Fruit fly (Drosophila melanogaster) whole organism, embryonic: Measurements from ENCODE around the gene wus.

ENCODE experiments used
- Asciz ChIP-seq: fragments of 200-800 bp; sonication (Bioruptor generic); optimal IDR thresholded peaks from 2 replicates; lab custom pipeline; 2017; ENCODE audit warnings: missing biosample characterization, mild to moderate bottlenecking, missing genetic modification characterization, missing genetic modification reagents
- B-H1 ChIP-seq: fragments of 200-800 bp; sonication (Bioruptor generic); IDR thresholded peaks from 3 replicates; pipeline ENCODE4 v1.3.6; 2022; ENCODE audit warnings: missing biosample characterization, missing genetic modification characterization
- Blimp-1 ChIP-seq: fragments of 200-800 bp; sonication (Bioruptor generic); optimal IDR thresholded peaks from 3 replicates; lab custom pipeline; 2018; ENCODE audit warnings: missing biosample characterization, missing genetic modification characterization, mild to moderate bottlenecking, moderate library complexity, missing genetic modification reagents
- CG11696 ChIP-seq: fragments of 200-800 bp; sonication (Bioruptor generic); IDR thresholded peaks from 2 replicates; pipeline ENCODE4 v1.3.6; 2022; ENCODE audit warnings: missing biosample characterization, missing genetic modification characterization
- CG14050 ChIP-seq: fragments of 200-800 bp; sonication (Bioruptor generic); IDR thresholded peaks from 3 replicates; pipeline ENCODE4 v1.3.6; 2022; ENCODE audit warnings: missing biosample characterization, missing genetic modification characterization
- CG14441 ChIP-seq: fragments of 200-800 bp; sonication (Bioruptor generic); IDR thresholded peaks from 2 replicates; pipeline ENCODE4 v1.3.6; 2022; ENCODE audit warnings: missing biosample characterization, missing genetic modification characterization
- CG14667 ChIP-seq: fragments of 200-800 bp; sonication (Bioruptor generic); IDR thresholded peaks from 2 replicates; pipeline ENCODE4 v1.3.6; 2022; ENCODE audit warnings: missing biosample characterization, missing genetic modification characterization
- CG15696 ChIP-seq: fragments of 200-800 bp; sonication (Bioruptor generic); optimal IDR thresholded peaks from 2 replicates; lab custom pipeline; 2019; ENCODE audit warnings: missing biosample characterization, mild to moderate bottlenecking, missing genetic modification characterization, moderate library complexity
- CG16863 ChIP-seq: fragments of 200-800 bp; sonication (Bioruptor generic); optimal IDR thresholded peaks from 3 replicates; lab custom pipeline; 2016; ENCODE audit warnings: missing biosample characterization, missing genetic modification characterization
- CG18262 ChIP-seq: fragments of 200-800 bp; optimal IDR thresholded peaks from 3 replicates; lab custom pipeline; 2019; ENCODE audit warnings: missing biosample characterization, mild to moderate bottlenecking, missing genetic modification characterization, moderate library complexity
- CG18764 ChIP-seq: fragments of 200-800 bp; sonication (Bioruptor generic); optimal IDR thresholded peaks from 3 replicates; lab custom pipeline; 2016; ENCODE audit warnings: missing biosample characterization, missing genetic modification characterization
- CG2116 ChIP-seq: fragments of 200-800 bp; sonication (Bioruptor generic); optimal IDR thresholded peaks from 3 replicates; lab custom pipeline; 2018; ENCODE audit warnings: missing biosample characterization, mild to moderate bottlenecking, missing genetic modification characterization
- CG30431 ChIP-seq: fragments of 200-800 bp; sonication (Bioruptor generic); optimal IDR thresholded peaks from 2 replicates; lab custom pipeline; 2017; ENCODE audit warnings: missing biosample characterization, missing genetic modification characterization
- CG32532 ChIP-seq: fragments of 200-800 bp; sonication (Bioruptor generic); IDR thresholded peaks from 2 replicates; pipeline ENCODE4 v1.3.6; 2022; ENCODE audit warnings: missing biosample characterization, missing genetic modification characterization
- CG33557 ChIP-seq: fragments of 200-800 bp; sonication (Bioruptor generic); optimal IDR thresholded peaks from 2 replicates; lab custom pipeline; 2019; ENCODE audit warnings: missing biosample characterization, mild to moderate bottlenecking, missing genetic modification characterization, moderate library complexity
- CG4730 ChIP-seq: fragments of 200-800 bp; sonication (Bioruptor generic); IDR thresholded peaks from 2 replicates; pipeline ENCODE4 v1.3.6; 2022; ENCODE audit warnings: missing biosample characterization, missing genetic modification characterization
- CG4854 ChIP-seq: fragments of 200-800 bp; sonication (Bioruptor generic); optimal IDR thresholded peaks from 2 replicates; lab custom pipeline; 2016; ENCODE audit warnings: missing biosample characterization, missing genetic modification characterization, inconsistent platforms
- CG5180 ChIP-seq: fragments of 200-800 bp; sonication (Bioruptor generic); optimal IDR thresholded peaks from 3 replicates; lab custom pipeline; 2017; ENCODE audit warnings: missing biosample characterization, missing genetic modification characterization, mild to moderate bottlenecking, moderate library complexity, missing genetic modification reagents
- CG6813 ChIP-seq: fragments of 200-800 bp; sonication (Bioruptor generic); optimal IDR thresholded peaks from 2 replicates; lab custom pipeline; 2017; ENCODE audit warnings: missing biosample characterization, missing genetic modification characterization, mild to moderate bottlenecking, moderate library complexity, missing genetic modification reagents
- CG7963 ChIP-seq: fragments of 200-800 bp; sonication (Bioruptor generic); IDR thresholded peaks from 3 replicates; pipeline ENCODE4 v1.3.6; 2022; ENCODE audit warnings: missing biosample characterization, missing genetic modification characterization; ENCODE audit not compliant: partially characterized antibody
- CG8089 ChIP-seq: fragments of 200-800 bp; sonication (Bioruptor generic); optimal IDR thresholded peaks from 3 replicates; lab custom pipeline; 2016; ENCODE audit warnings: missing biosample characterization, missing genetic modification characterization
- CG9609 ChIP-seq: fragments of 200-800 bp; sonication (Bioruptor generic); optimal IDR thresholded peaks from 3 replicates; lab custom pipeline; 2016; ENCODE audit warnings: missing biosample characterization, missing genetic modification characterization
- CTCF ChIP-seq: fragments of 200-800 bp; sonication (Bioruptor generic); optimal IDR thresholded peaks from 2 replicates; lab custom pipeline; 2017; ENCODE audit warnings: missing biosample characterization, mild to moderate bottlenecking, missing genetic modification characterization, moderate library complexity
- Camta ChIP-seq: fragments of 200-800 bp; sonication (Bioruptor generic); optimal IDR thresholded peaks from 2 replicates; lab custom pipeline; 2016; ENCODE audit warnings: missing biosample characterization, missing genetic modification characterization
- Doc3 ChIP-seq: fragments of 200-800 bp; sonication (Bioruptor generic); IDR thresholded peaks from 3 replicates; pipeline ENCODE4 v1.3.6; 2022; ENCODE audit warnings: missing biosample characterization, missing genetic modification characterization; ENCODE audit not compliant: partially characterized antibody
- Drgx ChIP-seq: fragments of 200-800 bp; sonication (Bioruptor generic); IDR thresholded peaks from 2 replicates; pipeline ENCODE4 v1.3.6; 2022; ENCODE audit warnings: missing biosample characterization, missing genetic modification characterization
- ERR ChIP-seq: fragments of 200-800 bp; sonication (Bioruptor generic); optimal IDR thresholded peaks from 2 replicates; lab custom pipeline; 2016; ENCODE audit warnings: missing biosample characterization, missing genetic modification characterization
- HHEX ChIP-seq: fragments of 200-800 bp; sonication (Bioruptor generic); optimal IDR thresholded peaks from 3 replicates; lab custom pipeline; 2017; ENCODE audit warnings: missing biosample characterization, mild to moderate bottlenecking, missing genetic modification characterization, missing genetic modification reagents
- Hr39 ChIP-seq: fragments of >200 bp; optimal IDR thresholded peaks from 2 replicates; lab custom pipeline; 2017
- Med ChIP-seq: fragments of 200-800 bp; sonication (Bioruptor generic); peaks from one replicate; lab custom pipeline; 2016; ENCODE audit warnings: missing biosample characterization, missing genetic modification characterization, mild to moderate bottlenecking, inconsistent platforms, moderate library complexity
- Myb ChIP-seq: fragments of 200-800 bp; sonication (Bioruptor generic); optimal IDR thresholded peaks from 2 replicates; lab custom pipeline; 2016; ENCODE audit warnings: missing biosample characterization, missing genetic modification characterization
- Optix ChIP-seq: fragments of 200-800 bp; sonication (Bioruptor generic); IDR thresholded peaks from 3 replicates; pipeline ENCODE4 v1.3.6; 2022; ENCODE audit warnings: missing biosample characterization, missing genetic modification characterization
- Vsx1 ChIP-seq: fragments of 200-800 bp; sonication (Bioruptor generic); optimal IDR thresholded peaks from 2 replicates; lab custom pipeline; 2017; ENCODE audit warnings: missing biosample characterization, mild to moderate bottlenecking, missing genetic modification characterization, missing genetic modification reagents
- Xbp1 ChIP-seq: fragments of 200-800 bp; sonication (Bioruptor generic); optimal IDR thresholded peaks from 3 replicates; lab custom pipeline; 2016; ENCODE audit warnings: missing biosample characterization, mild to moderate bottlenecking, missing genetic modification characterization
- ap ChIP-seq: fragments of 200-800 bp; sonication (Bioruptor generic); IDR thresholded peaks from 2 replicates; pipeline ENCODE4 v1.3.6; 2022; ENCODE audit warnings: missing biosample characterization, missing genetic modification characterization
- bowl ChIP-seq: fragments of 200-800 bp; sonication (Bioruptor generic); IDR thresholded peaks from 2 replicates; pipeline ENCODE4 v1.3.6; 2022; ENCODE audit warnings: missing biosample characterization, missing genetic modification characterization
- cas ChIP-seq: fragments of 200-800 bp; sonication (Bioruptor generic); IDR thresholded peaks from 2 replicates; pipeline ENCODE4 v1.3.6; 2022; ENCODE audit warnings: missing biosample characterization, missing genetic modification characterization
- corto ChIP-seq: fragments of 200-800 bp; sonication (Bioruptor generic); optimal IDR thresholded peaks from 2 replicates; lab custom pipeline; 2016; ENCODE audit warnings: missing biosample characterization, mild to moderate bottlenecking, missing genetic modification characterization, moderate library complexity
- ewg ChIP-seq: fragments of 200-800 bp; sonication (Bioruptor generic); optimal IDR thresholded peaks from 3 replicates; lab custom pipeline; 2017; ENCODE audit warnings: mild to moderate bottlenecking, missing biosample characterization, missing genetic modification reagents, missing genetic modification characterization
- gt ChIP-seq: fragments of 200-800 bp; sonication (Bioruptor generic); IDR thresholded peaks from 2 replicates; pipeline ENCODE4 v1.3.6; 2022; ENCODE audit warnings: missing biosample characterization, missing genetic modification characterization
- ken ChIP-seq: fragments of 200-800 bp; sonication (Bioruptor generic); IDR thresholded peaks from 3 replicates; pipeline ENCODE4 v1.3.6; 2022; ENCODE audit warnings: missing biosample characterization, missing genetic modification characterization
- nom ChIP-seq: fragments of 200-800 bp; sonication (Bioruptor generic); optimal IDR thresholded peaks from 2 replicates; lab custom pipeline; 2017; ENCODE audit warnings: missing biosample characterization, missing genetic modification characterization, mild to moderate bottlenecking, moderate library complexity, missing genetic modification reagents
- p53 ChIP-seq: fragments of 200-800 bp; sonication (Bioruptor generic); optimal IDR thresholded peaks from 2 replicates; lab custom pipeline; 2016; ENCODE audit warnings: missing biosample characterization, missing genetic modification characterization
- sc ChIP-seq, 3 experiments: fragments of >200 bp in 2 of 3; fragments of 200-800 bp in 1 of 3; sonication (Bioruptor generic) in 1 of 3; optimal IDR thresholded peaks; 2 replicates in 2 of 3; 3 replicates in 1 of 3; lab custom pipeline; 2017; ENCODE audit warnings: mild to moderate bottlenecking in 1 of 3, missing biosample characterization in 1 of 3, missing genetic modification characterization in 1 of 3, missing genetic modification reagents in 1 of 3
- scrt ChIP-seq: fragments of 200-800 bp; sonication (Bioruptor generic); optimal IDR thresholded peaks from 2 replicates; lab custom pipeline; 2018; ENCODE audit warnings: missing biosample characterization, mild to moderate bottlenecking, missing genetic modification characterization, moderate library complexity
- seq ChIP-seq: fragments of 200-800 bp; sonication (Bioruptor generic); IDR thresholded peaks from 2 replicates; pipeline ENCODE4 v1.3.6; 2022; ENCODE audit warnings: missing biosample characterization, missing genetic modification characterization
- slou ChIP-seq: fragments of 200-800 bp; sonication (Bioruptor generic); optimal IDR thresholded peaks from 3 replicates; lab custom pipeline; 2016; ENCODE audit warnings: missing biosample characterization, missing genetic modification characterization
- wor ChIP-seq: fragments of 200-800 bp; sonication (Bioruptor generic); IDR thresholded peaks from 2 replicates; pipeline ENCODE4 v1.3.6; 2022; ENCODE audit warnings: missing biosample characterization, missing genetic modification characterization
- zf30C ChIP-seq: fragments of 200-800 bp; sonication (Bioruptor generic); optimal IDR thresholded peaks from 3 replicates; lab custom pipeline; 2018; ENCODE audit warnings: missing biosample characterization, mild to moderate bottlenecking, missing genetic modification characterization

wus gene

DNA sequence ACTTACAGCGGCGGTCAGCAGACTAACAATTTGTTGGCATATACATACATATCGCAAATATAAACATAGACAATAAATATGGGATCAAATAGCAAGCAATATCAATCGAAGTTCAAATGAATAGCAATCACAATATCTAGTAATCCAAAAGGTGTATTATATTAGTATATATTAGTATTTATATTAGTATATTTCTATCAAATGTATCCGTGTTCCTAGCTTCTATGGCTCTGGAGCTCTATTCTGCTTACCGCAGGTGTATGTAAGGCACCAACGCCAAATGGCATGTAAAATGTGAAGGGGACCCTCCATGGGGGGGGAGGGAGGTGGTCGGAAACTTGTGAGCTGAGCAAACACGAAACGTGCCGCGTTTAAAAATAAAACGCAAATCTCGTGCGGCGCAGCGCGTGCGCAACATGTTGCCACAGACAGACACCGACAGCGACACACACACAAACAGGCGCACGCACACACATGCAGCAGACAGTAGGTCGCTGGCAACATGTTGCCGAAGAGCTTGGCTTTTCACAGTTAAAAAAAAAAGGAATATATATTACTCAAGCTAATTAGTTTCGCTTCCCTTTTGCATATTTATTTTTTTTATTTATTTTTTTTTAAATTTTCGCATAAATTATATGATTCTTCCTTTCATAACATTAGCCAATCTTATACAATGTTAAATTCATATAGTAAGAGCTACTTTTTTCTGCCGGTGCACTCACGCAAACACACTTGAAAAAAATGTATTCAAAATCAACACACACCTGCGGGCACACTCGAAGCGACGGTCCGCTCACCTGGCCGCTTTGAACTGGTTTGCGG, 10.0 kb downstream of the wus start (continued):
- TF ChIP-seq CG8089 (GFP tag; lab: Kevin White, UChicago), result no peak
- no peak for TF ChIP-seq ERR (GFP tag; lab: Kevin White, UChicago)
- no peak for TF ChIP-seq Doc3 (GFP tag; lab: Robert Waterston, UW)
- peak; percentile 80 for TF ChIP-seq Vsx1 (GFP tag; lab: Kevin White, UChicago)
- peak; percentile 66 for TF ChIP-seq CG4730 (GFP tag; lab: Robert Waterston, UW)
- peak; percentile 56 for TF ChIP-seq nom
- peak; percentile 55 for TF ChIP-seq Asciz (GFP tag; lab: Kevin White, UChicago)
- peak; percentile 89 for TF ChIP-seq CG11696 (GFP tag; lab: Robert Waterston, UW)
- TF ChIP-seq ap (GFP tag; lab: Robert Waterston, UW), result peak; percentile 48
- peak; percentile 27 for TF ChIP-seq CG30431 (GFP tag; lab: Kevin White, UChicago)
- TF ChIP-seq CG18262 (tag; lab: Kevin White, UChicago), result peak; percentile 50
- peak; percentile 52 for TF ChIP-seq slou (GFP tag; lab: Kevin White, UChicago)
- peak; percentile 74 for TF ChIP-seq Blimp-1
- TF ChIP-seq wor (GFP tag; lab: Robert Waterston, UW), result peak; percentile 65; the same call in 1 of the 2 replicates
- no peak for TF ChIP-seq corto (GFP tag; lab: Kevin White, UChicago)
- peak; percentile 14 for TF ChIP-seq CG15696
- peak; percentile 72 for TF ChIP-seq B-H1 (GFP tag; lab: Robert Waterston, UW)
- no peak for TF ChIP-seq Hr39 (lab: Kevin White, UChicago)
- peak; percentile 44; the same call in 1 of the 2 replicates for TF ChIP-seq gt (GFP tag; lab: Robert Waterston, UW)
- no peak for TF ChIP-seq CG7963 (GFP tag; lab: Robert Waterston, UW)
- TF ChIP-seq cas, result 0 out of 2 replicates have a peak, but pooled peaks have one; percentile 43
- TF ChIP-seq CG14667, result peak; percentile 55
- TF ChIP-seq p53 (GFP tag; lab: Kevin White, UChicago), result no peak
- TF ChIP-seq CG2116 (GFP tag; lab: Kevin White, UChicago), result no peak
- no peak for TF ChIP-seq ken (GFP tag; lab: Robert Waterston, UW)
- no peak for TF ChIP-seq CG33557 (GFP tag; lab: Kevin White, UChicago)
- no peak for TF ChIP-seq Optix (GFP tag; lab: Robert Waterston, UW)
- TF ChIP-seq CG4854 (GFP tag; lab: Kevin White, UChicago), result no peak
- TF ChIP-seq CG18764 (GFP tag; lab: Kevin White, UChicago), result peak; percentile 46
- TF ChIP-seq bowl, result peak; percentile 24; the same call in 1 of the 2 replicates
- TF ChIP-seq ewg (GFP tag; lab: Kevin White, UChicago), result peak; percentile 34
- TF ChIP-seq Myb (GFP tag; lab: Kevin White, UChicago), result no peak
- peak; percentile 64 for TF ChIP-seq scrt (GFP tag; lab: Kevin White, UChicago)
- TF ChIP-seq HHEX, result peak; percentile 68
- no peak for TF ChIP-seq sc (optimal IDR thresholded peaks at IDR 0.05; lab: Kevin White, UChicago)
- TF ChIP-seq sc (GFP tag; optimal IDR thresholded peaks at IDR 0.05; lab: Kevin White, UChicago), result peak; percentile 17
- peak; percentile 45; the same call in 2 of the 3 replicates for TF ChIP-seq CG14050 (GFP tag; lab: Robert Waterston, UW)
- TF ChIP-seq CG9609, result no peak
- TF ChIP-seq CG5180 (GFP tag; lab: Kevin White, UChicago), result peak; percentile 47
- peak; percentile 45 for TF ChIP-seq Xbp1 (GFP tag; lab: Kevin White, UChicago)
- no peak for TF ChIP-seq CTCF
- peak; percentile 88 for TF ChIP-seq Drgx
- peak; percentile 72 for TF ChIP-seq CG14441 (GFP tag; lab: Robert Waterston, UW)
- peak; percentile 6 for TF ChIP-seq CG16863 (GFP tag; lab: Kevin White, UChicago)
- TF ChIP-seq Med, result peak; percentile 69
- TF ChIP-seq seq (GFP tag; lab: Robert Waterston, UW), result peak; percentile 32; the same call in 1 of the 2 replicates
- peak; percentile 32 for TF ChIP-seq Camta
- TF ChIP-seq zf30C (GFP tag; lab: Kevin White, UChicago), result peak; percentile 53
- TF ChIP-seq CG32532 (GFP tag; lab: Robert Waterston, UW), result peak; percentile 78
- TF ChIP-seq CG6813, result peak; percentile 30
